Worm (Caenorhabditis elegans) whole organism, early embryonic: ENCODE results near the gene T24C2.3.

Experiments used
- B0310.2 ChIP-seq: sonication (generic microtip); optimal IDR thresholded peaks from 2 replicates; lab custom pipeline; 2016; ENCODE audit warnings: mild to moderate bottlenecking, missing genetic modification characterization, missing compliant biosample characterization
- F13C5.2 ChIP-seq: sonication (generic microtip); optimal IDR thresholded peaks from 2 replicates; lab custom pipeline; 2017; ENCODE audit warnings: mild to moderate bottlenecking, missing genetic modification characterization, inconsistent platforms, missing compliant biosample characterization
- aly-1 ChIP-seq: sonication (generic microtip); optimal IDR thresholded peaks from 2 replicates; lab custom pipeline; 2016; ENCODE audit warnings: missing genetic modification characterization, missing compliant biosample characterization
- ama-1 ChIP-seq: fragments of 150-350 bp; optimal IDR thresholded peaks from 2 replicates; lab custom pipeline; 2014
- ceh-13 ChIP-seq: fragments of 200-800 bp; sonication (Bioruptor generic); optimal IDR thresholded peaks from 2 replicates; lab custom pipeline; 2018; ENCODE audit warnings: mild to moderate bottlenecking, missing genetic modification characterization, missing compliant biosample characterization
- ceh-36 ChIP-seq: sonication (generic microtip); optimal IDR thresholded peaks from 2 replicates; lab custom pipeline; 2016; ENCODE audit warnings: missing genetic modification characterization, inconsistent platforms, missing compliant biosample characterization
- ets-7 ChIP-seq: sonication (generic microtip); optimal IDR thresholded peaks from 2 replicates; lab custom pipeline; 2016; ENCODE audit warnings: missing genotype, missing genetic modification characterization, missing compliant biosample characterization
- flt-1 ChIP-seq: fragments of 200-800 bp; sonication (Bioruptor generic); IDR thresholded peaks from 2 replicates; pipeline ENCODE4 v1.3.6; 2022; ENCODE audit warnings: missing genetic modification characterization, missing compliant biosample characterization
- hmbx-1 ChIP-seq: sonication (generic microtip); optimal IDR thresholded peaks from 2 replicates; lab custom pipeline; 2016; ENCODE audit warnings: mild to moderate bottlenecking, missing genetic modification characterization, missing compliant biosample characterization
- hmg-4 ChIP-seq: fragments of 200-800 bp; sonication (Bioruptor generic); optimal IDR thresholded peaks from 2 replicates; lab custom pipeline; 2018; ENCODE audit warnings: mild to moderate bottlenecking, missing genetic modification characterization, missing compliant biosample characterization
- hnd-1 ChIP-seq: sonication (generic microtip); optimal IDR thresholded peaks from 2 replicates; lab custom pipeline; 2016; ENCODE audit warnings: missing genetic modification characterization, missing compliant biosample characterization
- pes-1 ChIP-seq: fragments of 200-800 bp; sonication (Bioruptor generic); IDR thresholded peaks from 2 replicates; pipeline ENCODE4 v1.3.6; 2022; ENCODE audit warnings: missing genetic modification reagents, missing genetic modification characterization, missing compliant biosample characterization
- scrt-1 ChIP-seq: fragments of 200-800 bp; sonication (Bioruptor generic); IDR thresholded peaks from 2 replicates; pipeline ENCODE4 v1.3.6; 2022; ENCODE audit warnings: missing genetic modification characterization, missing compliant biosample characterization
- sea-1 ChIP-seq: fragments of 200-800 bp; sonication (Bioruptor generic); conservative IDR thresholded peaks from 2 replicates; pipeline ENCODE4 v1.3.6; 2022; ENCODE audit warnings: missing genetic modification characterization, missing compliant biosample characterization
- tbx-11 ChIP-seq: fragments of 200-800 bp; sonication (Bioruptor generic); IDR thresholded peaks from 2 replicates; pipeline ENCODE4 v1.3.6; 2022; ENCODE audit warnings: missing genetic modification characterization, missing compliant biosample characterization
- tbx-37 ChIP-seq: fragments of 200-800 bp; sonication (Bioruptor generic); conservative IDR thresholded peaks from 2 replicates; pipeline ENCODE4 v1.3.6; 2022; ENCODE audit warnings: missing genetic modification reagents, missing genetic modification characterization, missing compliant biosample characterization
- tra-4 ChIP-seq: sonication (generic microtip); optimal IDR thresholded peaks from 2 replicates; lab custom pipeline; 2017; ENCODE audit warnings: missing genetic modification characterization, missing compliant biosample characterization

T24C2.3 gene

DNA sequence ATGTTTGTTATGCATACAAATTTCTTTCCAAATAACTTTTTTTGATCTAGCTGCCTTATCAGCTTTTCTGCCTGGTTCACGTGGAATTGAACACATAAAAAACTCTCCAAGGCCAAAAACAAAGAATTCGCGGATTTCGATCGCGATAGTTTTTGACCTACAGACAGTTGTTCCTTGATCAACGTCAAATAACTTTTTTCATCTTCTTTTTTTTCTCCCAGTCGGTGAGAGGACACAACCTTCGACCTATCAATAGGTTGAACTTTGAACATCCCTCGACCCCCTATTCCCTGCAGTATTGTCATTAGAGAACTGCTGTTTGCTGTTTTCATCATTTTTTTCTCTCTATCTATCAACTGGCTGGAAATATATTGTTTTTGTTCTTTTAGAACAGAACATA lies 20.5 kb downstream of the T24C2.3 start:
- TF ChIP-seq pes-1 (GFP tag; lab: Robert Waterston, UW) = no peak

DNA sequence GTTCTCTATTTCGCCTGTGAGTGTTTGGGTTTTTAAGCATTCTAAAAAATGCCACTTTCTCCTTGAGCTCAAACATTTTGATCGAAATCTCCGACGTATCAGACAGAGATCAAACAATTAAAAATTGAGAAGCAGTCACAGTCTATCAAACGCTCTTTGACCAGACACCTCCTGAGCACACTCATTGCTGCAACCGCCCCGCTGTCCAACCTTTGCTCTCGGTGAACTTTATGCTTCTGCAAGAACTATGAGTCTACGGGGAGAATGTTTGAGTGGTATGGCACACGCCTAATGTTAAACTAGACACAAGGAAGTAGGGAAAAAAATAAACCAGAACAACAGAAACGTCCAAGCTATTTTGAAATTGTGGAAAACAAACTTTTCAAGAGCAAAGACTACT lies 21.9 kb downstream of the T24C2.3 start:
- TF ChIP-seq hmbx-1 = no peak
- TF ChIP-seq ama-1 = no peak
- TF ChIP-seq pes-1 (GFP tag; lab: Robert Waterston, UW) = no peak
- TF ChIP-seq tbx-11 (GFP tag; lab: Robert Waterston, UW) = no peak
- TF ChIP-seq B0310.2 (tag; lab: Kevin White, UChicago) = no peak

DNA sequence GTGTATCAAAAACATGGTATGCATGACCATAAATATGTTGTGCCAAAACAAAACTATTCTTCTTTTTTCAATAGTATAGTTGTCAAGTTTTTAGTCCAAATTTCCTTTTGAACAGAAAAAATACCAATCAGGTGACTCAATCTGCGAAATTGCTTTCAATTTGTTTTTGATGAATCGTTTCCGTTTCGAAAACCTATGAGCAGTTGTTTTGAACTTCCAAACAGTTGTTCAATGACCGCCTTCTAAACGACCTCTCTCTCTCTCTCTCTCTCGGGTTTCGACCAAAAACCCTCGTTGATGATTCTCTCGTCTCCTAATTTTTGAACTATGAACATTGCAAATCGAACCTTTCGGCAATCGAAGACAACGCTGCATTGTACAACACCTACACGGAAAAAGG lies 22.7 kb downstream of the T24C2.3 start:
- TF ChIP-seq hnd-1 (tag; lab: Kevin White, UChicago) = no peak
- no peak for TF ChIP-seq tbx-37 (GFP tag; lab: Robert Waterston, UW)
- no peak for TF ChIP-seq aly-1 (tag; lab: Kevin White, UChicago)
- TF ChIP-seq B0310.2 (tag; lab: Kevin White, UChicago) = no peak
- TF ChIP-seq pes-1 (GFP tag; lab: Robert Waterston, UW) = no peak
- TF ChIP-seq tra-4 (tag; lab: Kevin White, UChicago) = no peak
- TF ChIP-seq F13C5.2 (tag; lab: Kevin White, UChicago) = no peak
- no peak for TF ChIP-seq flt-1 (GFP tag; lab: Robert Waterston, UW)
- TF ChIP-seq ceh-13 (GFP tag; lab: Kevin White, UChicago) = no peak
- TF ChIP-seq scrt-1 (GFP tag; lab: Robert Waterston, UW) = no peak
- no peak for TF ChIP-seq ets-7 (tag; lab: Kevin White, UChicago)
- no peak for TF ChIP-seq hmbx-1

DNA sequence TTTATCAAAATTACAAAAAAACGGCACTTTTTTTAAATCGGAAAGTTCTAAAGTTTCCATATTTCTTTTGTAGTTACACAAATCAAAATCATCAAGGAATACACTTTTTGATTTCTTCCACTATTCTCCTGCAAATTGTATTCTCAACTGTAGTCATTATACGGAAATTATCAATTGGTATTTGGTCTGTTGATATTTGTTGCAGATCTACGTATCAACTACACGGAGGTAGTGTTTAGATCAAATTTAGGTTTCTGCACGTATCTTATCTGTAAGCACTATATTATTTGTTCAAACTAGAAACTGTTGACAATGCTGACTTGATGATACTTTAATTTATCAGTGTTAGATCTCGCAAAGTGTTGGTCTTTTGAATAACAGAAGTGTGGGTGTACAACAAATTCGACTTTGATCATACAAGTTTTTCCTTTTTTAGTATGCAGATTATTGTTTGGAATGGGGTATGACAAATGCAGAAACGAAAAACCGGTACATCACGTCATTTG lies 25.0 kb downstream of the T24C2.3 start:
- no peak for TF ChIP-seq tbx-37 (GFP tag; lab: Robert Waterston, UW)
- TF ChIP-seq B0310.2 (tag; lab: Kevin White, UChicago) = no peak
- TF ChIP-seq ceh-36 = no peak
- no peak for TF ChIP-seq pes-1 (GFP tag; lab: Robert Waterston, UW)
- TF ChIP-seq ceh-13 (GFP tag; lab: Kevin White, UChicago) = no peak
- no peak for TF ChIP-seq flt-1 (GFP tag; lab: Robert Waterston, UW)
- TF ChIP-seq ama-1 = no peak
- TF ChIP-seq tbx-11 (GFP tag; lab: Robert Waterston, UW) = no peak
- no peak for TF ChIP-seq F13C5.2 (tag; lab: Kevin White, UChicago)
- TF ChIP-seq ets-7 (tag; lab: Kevin White, UChicago) = no peak
- no peak for TF ChIP-seq tra-4 (tag; lab: Kevin White, UChicago)
- TF ChIP-seq hnd-1 (tag; lab: Kevin White, UChicago) = no peak
- TF ChIP-seq hmbx-1 = no peak
- no peak for TF ChIP-seq sea-1 (GFP tag; lab: Robert Waterston, UW)
- TF ChIP-seq scrt-1 (GFP tag; lab: Robert Waterston, UW) = no peak
- TF ChIP-seq aly-1 (tag; lab: Kevin White, UChicago) = no peak
- no peak for TF ChIP-seq hmg-4

DNA sequence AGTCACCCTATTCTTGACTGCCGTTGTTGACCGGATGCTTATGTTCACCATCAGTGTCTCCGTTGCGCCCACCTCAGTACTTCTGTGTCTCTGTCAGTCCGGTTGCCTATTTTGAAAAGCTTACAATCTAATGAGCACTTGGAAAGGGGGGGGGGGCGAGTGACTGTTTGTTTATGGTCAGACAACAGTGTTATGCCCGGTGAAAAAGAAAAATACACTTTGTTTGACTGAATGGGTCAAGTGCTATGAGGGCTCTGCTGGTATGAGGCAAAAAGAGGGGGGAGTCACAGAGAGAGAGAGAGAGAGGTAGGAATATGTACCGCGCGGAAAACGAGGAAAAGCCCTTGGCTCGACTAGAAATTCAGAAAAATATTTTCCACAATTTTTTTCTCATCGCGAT lies 28.0 kb downstream of the T24C2.3 start:
- no peak for TF ChIP-seq pes-1 (GFP tag; lab: Robert Waterston, UW)
- no peak for TF ChIP-seq tbx-37 (GFP tag; lab: Robert Waterston, UW)
- TF ChIP-seq ama-1 = no peak
- no peak for TF ChIP-seq hmbx-1
- TF ChIP-seq F13C5.2 (tag; lab: Kevin White, UChicago) = no peak
- TF ChIP-seq flt-1 (GFP tag; lab: Robert Waterston, UW) = no peak
- TF ChIP-seq aly-1 (tag; lab: Kevin White, UChicago) = no peak
- TF ChIP-seq tbx-11 (GFP tag; lab: Robert Waterston, UW) = no peak
- no peak for TF ChIP-seq hmg-4
- no peak for TF ChIP-seq ets-7 (tag; lab: Kevin White, UChicago)
- TF ChIP-seq ceh-13 (GFP tag; lab: Kevin White, UChicago) = no peak
- no peak for TF ChIP-seq ceh-36
- TF ChIP-seq hnd-1 (tag; lab: Kevin White, UChicago) = no peak
- TF ChIP-seq sea-1 (GFP tag; lab: Robert Waterston, UW) = no peak
- TF ChIP-seq B0310.2 (tag; lab: Kevin White, UChicago) = no peak
- no peak for TF ChIP-seq scrt-1 (GFP tag; lab: Robert Waterston, UW)
- no peak for TF ChIP-seq tra-4 (tag; lab: Kevin White, UChicago)

DNA sequence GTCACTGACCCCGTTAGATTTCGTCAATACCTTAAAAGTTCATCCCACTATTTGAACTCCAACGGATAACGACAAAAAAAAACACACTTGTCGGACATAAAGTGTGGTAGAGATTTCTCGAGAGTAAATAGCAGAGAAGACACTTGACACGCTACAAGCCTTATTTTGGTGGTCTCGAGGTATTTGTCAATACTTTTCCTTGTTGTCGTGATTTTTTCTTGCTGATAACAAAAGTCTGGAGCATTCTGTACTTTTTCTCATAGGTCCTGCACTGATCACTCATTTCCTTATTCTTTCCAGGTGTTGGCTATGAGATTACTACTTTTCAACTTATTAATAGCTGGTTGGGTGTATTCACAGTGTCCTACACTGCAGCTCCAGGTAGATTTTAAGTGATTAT lies 29.1 kb downstream of the T24C2.3 start, which contains the start of gene lron-1:
TSS of gene lron-1 (plus strand) at position 301 of the 400 bp plus-strand sequence.
- TF ChIP-seq pes-1 (GFP tag; lab: Robert Waterston, UW) (no peak), sea-1 (GFP tag; lab: Robert Waterston, UW) (no peak), scrt-1 (GFP tag; lab: Robert Waterston, UW) (no peak), hmg-4 (no peak), hmbx-1 (no peak), ceh-36 (no peak), tbx-11 (GFP tag; lab: Robert Waterston, UW) (no peak), B0310.2 (tag; lab: Kevin White, UChicago) (no peak), ceh-13 (GFP tag; lab: Kevin White, UChicago) (no peak), tra-4 (tag; lab: Kevin White, UChicago) (no peak), hnd-1 (tag; lab: Kevin White, UChicago) (no peak), F13C5.2 (tag; lab: Kevin White, UChicago) (no peak), aly-1 (tag; lab: Kevin White, UChicago) (no peak), ets-7 (tag; lab: Kevin White, UChicago) (no peak), ama-1 (no peak)

DNA sequence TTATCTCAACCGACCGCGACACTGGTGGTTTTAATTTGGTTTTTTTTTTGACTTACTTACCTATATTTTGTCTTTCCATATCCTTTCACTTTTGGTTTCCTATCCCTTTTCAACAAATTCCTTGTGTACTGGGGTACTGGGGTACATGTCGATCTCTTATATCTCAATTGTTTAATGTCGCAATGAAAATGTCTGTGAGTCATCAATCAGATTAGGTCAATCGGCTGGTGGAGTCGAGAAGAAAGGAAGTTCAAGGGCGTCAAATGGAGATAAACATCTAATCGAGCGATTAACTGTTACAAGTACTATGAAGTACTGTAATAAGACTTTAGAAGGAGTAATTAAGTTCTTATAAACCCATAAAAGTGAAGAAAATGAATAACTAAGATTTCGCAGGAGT lies 32.6 kb downstream of the T24C2.3 start:
- no peak for TF ChIP-seq F13C5.2 (tag; lab: Kevin White, UChicago)
- TF ChIP-seq aly-1 (tag; lab: Kevin White, UChicago) = no peak
- TF ChIP-seq pes-1 (GFP tag; lab: Robert Waterston, UW) = no peak
- TF ChIP-seq ceh-13 (GFP tag; lab: Kevin White, UChicago) = no peak
- no peak for TF ChIP-seq tbx-37 (GFP tag; lab: Robert Waterston, UW)
- no peak for TF ChIP-seq ama-1
- no peak for TF ChIP-seq tbx-11 (GFP tag; lab: Robert Waterston, UW)
- no peak for TF ChIP-seq hnd-1 (tag; lab: Kevin White, UChicago)
- no peak for TF ChIP-seq tra-4 (tag; lab: Kevin White, UChicago)
- no peak for TF ChIP-seq hmg-4
- no peak for TF ChIP-seq ets-7 (tag; lab: Kevin White, UChicago)
- no peak for TF ChIP-seq B0310.2 (tag; lab: Kevin White, UChicago)
- TF ChIP-seq hmbx-1 = no peak
- TF ChIP-seq scrt-1 (GFP tag; lab: Robert Waterston, UW) = no peak
